Worm (Caenorhabditis elegans) whole organism, L4/young adult: ENCODE data around the gene trcs-2.

Experiments
- W03F9.2 ChIP-seq: fragments of 150-350 bp; optimal IDR thresholded peaks from 2 replicates; lab custom pipeline; 2014; ENCODE audit warnings: missing biosample characterization, missing genetic modification characterization
- dao-5 ChIP-seq: sonication (generic microtip); optimal IDR thresholded peaks from 2 replicates; lab custom pipeline; 2016; ENCODE audit warnings: missing genotype, missing genetic modification characterization, moderate library complexity, missing compliant biosample characterization
- him-1 ChIP-seq: sonication (generic microtip); optimal IDR thresholded peaks from 2 replicates; lab custom pipeline; 2016; ENCODE audit warnings: missing genotype, missing genetic modification reagents, missing genetic modification characterization, missing compliant biosample characterization

- TF ChIP-seq him-1 (tag; lab: Kevin White, UChicago): no peak
- TF ChIP-seq dao-5 (tag; lab: Kevin White, UChicago): no peak
- TF ChIP-seq W03F9.2: no peak
These were observed 39.5 kb downstream of the trcs-2 start for ce11 chrII:8761739-8762138.
